Worm (Caenorhabditis elegans): ENCODE results near the gene mtre-1.

Gene mtre-1

DNA sequence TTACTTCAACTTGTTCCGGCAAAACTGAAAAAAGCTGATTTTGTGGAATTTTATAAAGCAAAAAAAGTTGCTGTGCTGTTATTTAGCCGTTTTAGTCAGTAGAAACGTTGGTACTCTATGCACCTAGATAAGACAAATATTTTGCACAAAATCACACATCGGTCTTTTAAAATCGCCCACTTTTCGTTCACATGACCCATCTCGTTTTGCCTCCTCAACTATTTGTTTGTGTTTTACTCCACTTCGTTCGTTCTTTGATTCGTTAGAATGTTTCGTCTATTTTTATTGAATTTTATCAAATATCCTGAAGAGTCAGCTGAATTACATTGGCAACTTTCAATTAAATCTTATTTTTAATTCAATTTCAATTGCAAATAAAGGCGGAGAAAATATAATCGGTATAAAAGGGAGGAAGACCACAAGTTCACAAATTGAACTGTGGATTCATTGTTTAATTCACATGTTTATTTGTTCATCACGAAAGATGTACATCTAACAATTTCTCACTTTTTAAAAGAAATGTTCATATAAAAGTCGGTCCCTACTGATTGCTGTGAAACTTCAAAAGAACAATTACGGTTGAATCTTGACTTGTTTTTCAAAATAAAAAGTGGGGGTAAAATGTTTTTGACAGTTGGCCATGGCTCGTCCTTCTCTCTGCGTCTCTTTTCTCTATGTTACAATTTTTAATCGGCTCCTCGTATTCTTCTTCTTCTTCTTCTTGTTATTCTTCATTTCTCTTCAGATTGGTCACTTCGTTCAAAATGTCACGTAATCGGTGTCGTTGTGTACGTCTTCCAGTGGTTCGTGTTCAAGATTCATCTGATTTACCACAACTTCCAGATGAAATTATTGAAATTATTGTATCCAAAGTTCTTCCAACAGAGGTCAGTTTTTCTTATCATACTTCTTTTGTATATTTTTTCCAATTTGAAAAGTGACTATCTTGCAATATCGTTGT is 38.0 kb downstream of the mtre-1 start, which contains the start of gene DH11.2:
TSS of gene DH11.2 (plus strand) at position 746 of the 961 bp plus-strand sequence.
- no peak for TF ChIP-seq nhr-23 (tag; optimal IDR thresholded peaks at IDR 0.05)
- TF ChIP-seq nhr-129 (tag; optimal IDR thresholded peaks at IDR 0.05): peak; percentile 31
- peak; percentile 80 for TF ChIP-seq sma-9 (GFP tag; optimal IDR thresholded peaks at IDR 0.05)
- TF ChIP-seq sma-9 (tag; optimal IDR thresholded peaks at IDR 0.05): no peak
- peak; percentile 82 for TF ChIP-seq ama-1 (optimal IDR thresholded peaks at IDR 0.05)
- TF ChIP-seq sem-4 (tag; optimal IDR thresholded peaks at IDR 0.05): no peak
- peak in 1 of 2 experiments; percentile 6 for TF ChIP-seq lsy-2 (tag; optimal IDR thresholded peaks at IDR 0.05)
- TF ChIP-seq gmeb-1 (tag; optimal IDR thresholded peaks at IDR 0.05): peak; percentile 4
- no peak for TF ChIP-seq unc-62 (GFP tag; optimal IDR thresholded peaks at IDR 0.05)
- no peak for TF ChIP-seq mab-5 (tag; optimal IDR thresholded peaks at IDR 0.05)

DNA sequence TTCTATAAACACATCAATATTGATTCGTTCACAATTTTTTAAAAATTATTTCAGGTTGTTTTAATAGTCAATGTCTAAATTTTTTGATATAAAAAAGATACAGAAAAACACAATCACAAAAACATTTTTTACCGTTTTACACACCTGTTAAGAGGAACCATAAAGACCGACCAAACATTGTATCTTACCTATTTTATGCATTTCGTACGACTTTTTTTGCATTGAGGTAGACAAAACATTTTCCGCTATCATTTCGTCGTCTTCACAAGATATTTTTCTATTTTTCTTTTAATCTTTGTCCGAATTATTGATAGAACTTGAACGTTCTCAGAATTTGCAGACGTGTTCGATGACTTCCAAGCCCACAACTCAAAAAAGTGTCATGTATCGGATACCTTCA is 42.0 kb downstream of the mtre-1 start, which contains the start of gene glna-2:
TSS of gene glna-2 (plus strand) at position 301 of the 400 bp plus-strand sequence.
- TF ChIP-seq ztf-4 (tag; optimal IDR thresholded peaks at IDR 0.05) (no peak), nhr-11 (tag; optimal IDR thresholded peaks at IDR 0.05) (no peak), peb-1 (tag; optimal IDR thresholded peaks at IDR 0.05) (no peak), elt-3 (tag; optimal IDR thresholded peaks at IDR 0.05) (no peak), mbf-1 (tag; optimal IDR thresholded peaks at IDR 0.05) (no peak), Y55F3AM.14 (GFP tag; optimal IDR thresholded peaks at IDR 0.05) (no peak), ama-1 (optimal IDR thresholded peaks at IDR 0.05) (no peak), aly-2 (tag; optimal IDR thresholded peaks at IDR 0.05) (no peak), ztf-1 (GFP tag; conservative IDR thresholded peaks at IDR 0.05) (no peak), nhr-21 (tag; optimal IDR thresholded peaks at IDR 0.05) (no peak), unc-62 (GFP tag; optimal IDR thresholded peaks at IDR 0.05) (no peak), lin-13 (GFP tag; optimal IDR thresholded peaks at IDR 0.05) (no peak), alr-1 (tag; optimal IDR thresholded peaks at IDR 0.05) (no peak)

DNA sequence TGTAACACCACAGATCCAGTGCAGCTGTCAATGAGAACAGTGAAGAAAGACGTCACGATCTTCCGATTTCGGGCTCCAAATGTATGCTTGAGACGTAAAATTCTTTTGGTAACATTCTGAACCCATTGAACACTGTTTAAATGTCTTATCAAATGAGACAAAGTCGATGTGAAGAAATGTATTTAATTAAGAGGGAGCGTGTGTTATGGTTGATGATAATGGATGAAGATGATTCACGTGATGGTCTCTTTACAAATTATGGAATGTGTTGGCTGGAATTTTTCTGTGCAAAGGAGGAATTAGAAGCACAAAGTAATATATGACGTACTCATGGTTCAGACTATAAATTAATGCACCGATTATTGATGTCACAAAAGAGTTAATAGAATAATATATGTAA is 43.4 kb downstream of the mtre-1 start:
- TF ChIP-seq snpc-4 (tag; optimal IDR thresholded peaks at IDR 0.05) (no peak), sma-9 (GFP tag; optimal IDR thresholded peaks at IDR 0.05) (peak; percentile 54), sma-9 (tag; optimal IDR thresholded peaks at IDR 0.05) (no peak), lin-11 (tag; optimal IDR thresholded peaks at IDR 0.05) (no peak), fos-1 (tag; optimal IDR thresholded peaks at IDR 0.05) (peak; percentile 17), ceh-16 (tag; optimal IDR thresholded peaks at IDR 0.05) (no peak)

DNA sequence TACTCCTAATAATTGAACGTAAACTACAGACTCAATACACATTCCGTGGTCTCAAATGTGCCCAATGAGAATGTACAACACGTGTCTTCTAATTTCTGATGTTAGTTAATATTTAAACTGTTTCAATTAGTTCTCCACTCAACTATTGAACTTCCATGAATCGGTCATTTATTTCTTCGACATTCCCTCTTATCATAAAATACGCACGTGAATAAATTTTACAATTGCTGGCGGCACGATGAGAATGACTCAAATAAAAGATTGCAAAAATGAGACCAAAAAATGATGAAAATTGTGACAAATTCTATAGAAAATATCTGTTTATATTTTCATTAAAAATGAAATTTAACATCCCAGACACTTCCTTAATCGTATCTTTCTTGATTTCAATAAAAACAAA is 45.6 kb downstream of the mtre-1 start:
- TF ChIP-seq nhr-77 (tag; optimal IDR thresholded peaks at IDR 0.05) (no peak), nhr-21 (tag; optimal IDR thresholded peaks at IDR 0.05) (no peak), mbf-1 (tag; optimal IDR thresholded peaks at IDR 0.05) (no peak), skn-1 (tag; optimal IDR thresholded peaks at IDR 0.05) (no peak), fos-1 (tag; optimal IDR thresholded peaks at IDR 0.05) (peak; percentile 57), F13H6.1 (tag; optimal IDR thresholded peaks at IDR 0.05) (no peak), gmeb-1 (tag; optimal IDR thresholded peaks at IDR 0.05) (no peak), sma-3 (GFP tag; optimal IDR thresholded peaks at IDR 0.05) (no peak)

DNA sequence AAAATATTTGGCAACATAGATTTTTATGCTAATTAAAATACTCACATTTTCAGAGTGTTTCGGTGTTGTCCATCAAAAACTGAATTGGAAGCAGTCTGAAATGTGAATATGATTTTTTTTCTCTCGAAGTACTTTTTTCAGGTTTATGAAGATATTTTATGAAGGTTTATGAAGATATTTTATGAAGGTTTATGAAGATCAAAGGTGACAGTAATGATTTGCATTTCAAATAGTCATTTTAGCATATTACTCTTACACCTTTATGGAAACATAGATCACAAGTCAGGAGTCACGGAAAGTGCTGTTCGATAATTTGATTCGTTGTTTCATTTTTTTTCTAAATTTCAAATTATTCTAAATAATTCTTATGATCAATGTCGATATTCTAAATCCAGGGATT is 46.2 kb downstream of the mtre-1 start, which contains the start of gene pgp-11:
TSS of gene pgp-11 (minus strand) at position 101 of the 400 bp plus-strand sequence.
- TF ChIP-seq alr-1 (tag; optimal IDR thresholded peaks at IDR 0.05): no peak
- TF ChIP-seq nhr-77 (tag; optimal IDR thresholded peaks at IDR 0.05): no peak
- no peak for TF ChIP-seq gmeb-1 (tag; optimal IDR thresholded peaks at IDR 0.05)
- no peak for TF ChIP-seq peb-1 (tag; optimal IDR thresholded peaks at IDR 0.05)
- TF ChIP-seq nhr-10 (tag; optimal IDR thresholded peaks at IDR 0.05): no peak
- TF ChIP-seq aly-2 (tag; optimal IDR thresholded peaks at IDR 0.05): no peak
- no peak for TF ChIP-seq ztf-1 (GFP tag; conservative IDR thresholded peaks at IDR 0.05)
- TF ChIP-seq nhr-12 (tag; optimal IDR thresholded peaks at IDR 0.05): no peak
- no peak for TF ChIP-seq unc-62 (GFP tag; optimal IDR thresholded peaks at IDR 0.05)
- TF ChIP-seq lin-13 (GFP tag; optimal IDR thresholded peaks at IDR 0.05): no peak
- TF ChIP-seq zag-1 (tag; optimal IDR thresholded peaks at IDR 0.05): no peak
- no peak for TF ChIP-seq nhr-21 (tag; optimal IDR thresholded peaks at IDR 0.05)
- TF ChIP-seq mbf-1 (tag; optimal IDR thresholded peaks at IDR 0.05): no peak
- no peak for TF ChIP-seq R02D3.7 (tag; optimal IDR thresholded peaks at IDR 0.05)
- TF ChIP-seq lin-39 (tag; optimal IDR thresholded peaks at IDR 0.05): no peak
- TF ChIP-seq fos-1 (tag; optimal IDR thresholded peaks at IDR 0.05): no peak

Data from whole organism, L2 larva.